Worm (Caenorhabditis elegans): Measurements from ENCODE around the gene ceh-30.

ceh-30 gene

DNA sequence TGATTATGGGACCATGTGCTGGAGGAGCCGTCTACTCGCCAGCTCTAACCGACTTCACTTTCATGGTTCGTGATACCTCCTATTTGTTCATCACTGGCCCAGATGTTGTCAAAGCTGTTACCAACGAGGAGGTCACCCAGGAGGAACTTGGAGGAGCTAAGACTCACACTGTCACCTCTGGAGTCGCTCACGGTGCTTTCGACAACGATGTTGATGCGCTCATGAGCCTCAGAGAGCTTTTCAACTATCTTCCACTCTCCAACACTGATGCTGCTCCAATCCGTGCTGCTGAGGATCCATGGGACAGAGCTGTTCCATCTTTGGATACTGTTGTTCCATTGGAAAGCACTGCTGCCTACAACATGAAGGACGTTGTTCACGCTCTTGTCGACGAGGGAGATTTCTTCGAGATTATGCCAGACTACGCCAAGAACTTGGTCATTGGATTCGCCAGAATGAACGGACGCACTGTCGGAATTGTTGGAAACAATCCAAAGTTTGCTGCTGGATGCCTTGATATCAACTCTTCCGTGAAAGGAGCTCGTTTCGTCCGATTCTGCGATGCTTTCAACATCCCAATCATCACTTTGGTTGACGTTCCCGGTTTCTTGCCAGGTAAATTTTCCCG lies 27.9 kb downstream of the ceh-30 start:
- no peak for TF ChIP-seq C38D4.7 (GFP tag; optimal IDR thresholded peaks at IDR 0.05)
- TF ChIP-seq madf-2 (tag; optimal IDR thresholded peaks at IDR 0.05): no peak
- TF ChIP-seq sox-4 (tag; optimal IDR thresholded peaks at IDR 0.05): no peak
- TF ChIP-seq ref-2 (tag; optimal IDR thresholded peaks at IDR 0.05): no peak
- no peak for TF ChIP-seq ceh-19 (GFP tag; optimal IDR thresholded peaks at IDR 0.05)
- TF ChIP-seq ttx-3 (tag; optimal IDR thresholded peaks at IDR 0.05): no peak
- TF ChIP-seq C08G9.2 (tag; optimal IDR thresholded peaks at IDR 0.05): no peak
- no peak for TF ChIP-seq ceh-31 (tag; optimal IDR thresholded peaks at IDR 0.05)
- TF ChIP-seq pqm-1 (tag; optimal IDR thresholded peaks at IDR 0.05): no peak
- no peak for TF ChIP-seq T23F11.4 (GFP tag; optimal IDR thresholded peaks at IDR 0.05)

DNA sequence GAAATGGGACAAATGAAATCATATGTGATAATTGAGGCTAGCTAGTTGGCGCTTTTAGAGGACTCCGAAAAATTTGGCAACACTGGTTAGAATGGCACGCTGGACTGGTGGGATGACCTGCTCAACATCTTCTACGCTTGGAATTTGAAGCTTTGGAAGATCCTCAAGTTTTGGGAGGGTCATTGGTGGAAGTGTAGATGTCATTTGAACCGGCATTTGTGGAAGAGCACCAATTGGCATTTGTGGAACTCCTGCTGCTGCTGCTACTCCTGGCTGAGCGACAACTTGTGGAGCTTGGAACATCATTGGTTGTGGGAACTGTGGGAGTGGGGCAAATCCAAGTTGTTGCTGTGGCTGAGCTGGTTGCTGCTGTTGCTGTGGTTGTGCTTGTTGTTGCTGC lies 29.1 kb downstream of the ceh-30 start:
- TF ChIP-seq F13H6.1 (tag; optimal IDR thresholded peaks at IDR 0.05): no peak
- TF ChIP-seq mec-3 (tag; optimal IDR thresholded peaks at IDR 0.05; ENCODE audit: borderline replicate concordance): no peak
- TF ChIP-seq dve-1 (tag; optimal IDR thresholded peaks at IDR 0.05): no peak
- TF ChIP-seq ceh-34 (tag; optimal IDR thresholded peaks at IDR 0.05): no peak
- TF ChIP-seq ets-4 (tag; optimal IDR thresholded peaks at IDR 0.05): no peak
- TF ChIP-seq che-1 (tag; optimal IDR thresholded peaks at IDR 0.05): no peak
- TF ChIP-seq ahr-1 (tag; optimal IDR thresholded peaks at IDR 0.05): no peak
- TF ChIP-seq ceh-48 (tag; optimal IDR thresholded peaks at IDR 0.05): no peak
- no peak for TF ChIP-seq ceh-24 (tag; optimal IDR thresholded peaks at IDR 0.05)
- TF ChIP-seq pag-3 (tag; optimal IDR thresholded peaks at IDR 0.05; ENCODE audit: borderline replicate concordance): no peak
- no peak for TF ChIP-seq nhr-232 (tag; optimal IDR thresholded peaks at IDR 0.05)
- TF ChIP-seq T23F11.4 (GFP tag; optimal IDR thresholded peaks at IDR 0.05): no peak

DNA sequence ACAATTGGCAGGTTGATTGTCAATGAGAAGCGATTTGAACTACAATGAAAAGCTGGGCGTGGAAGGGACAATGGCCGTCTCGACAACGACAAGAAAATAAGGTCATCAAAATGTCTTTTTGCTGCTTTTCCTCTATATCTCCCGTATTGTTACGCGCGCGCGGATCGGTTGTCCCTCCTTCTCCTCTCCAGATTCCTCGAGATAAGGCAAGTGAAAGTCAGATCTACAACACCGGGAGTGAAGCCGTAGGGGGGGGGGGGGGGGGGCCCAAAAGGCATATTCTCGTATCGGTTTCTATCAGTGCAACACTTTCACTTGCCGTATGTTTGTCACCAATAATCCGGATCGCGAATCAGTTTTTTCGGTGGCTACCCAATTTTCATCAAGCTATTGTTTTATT lies 30.9 kb downstream of the ceh-30 start, which contains the start of gene wrt-2:
wrt-2 (minus strand) TSS at position 46 of the 400 bp plus-strand sequence.
- TF ChIP-seq fkh-10 (GFP tag; optimal IDR thresholded peaks at IDR 0.05) (no peak), pag-3 (tag; optimal IDR thresholded peaks at IDR 0.05; ENCODE audit: borderline replicate concordance) (no peak), lim-6 (tag; optimal IDR thresholded peaks at IDR 0.05) (no peak), pha-2 (tag; optimal IDR thresholded peaks at IDR 0.05) (no peak), zip-5 (tag; optimal IDR thresholded peaks at IDR 0.05) (no peak), pqm-1 (tag; optimal IDR thresholded peaks at IDR 0.05) (no peak), dmd-4 (tag; optimal IDR thresholded peaks at IDR 0.05; ENCODE audit: borderline replicate concordance) (no peak), mec-3 (tag; optimal IDR thresholded peaks at IDR 0.05; ENCODE audit: borderline replicate concordance) (no peak), unc-42 (tag; optimal IDR thresholded peaks at IDR 0.05) (no peak)

DNA sequence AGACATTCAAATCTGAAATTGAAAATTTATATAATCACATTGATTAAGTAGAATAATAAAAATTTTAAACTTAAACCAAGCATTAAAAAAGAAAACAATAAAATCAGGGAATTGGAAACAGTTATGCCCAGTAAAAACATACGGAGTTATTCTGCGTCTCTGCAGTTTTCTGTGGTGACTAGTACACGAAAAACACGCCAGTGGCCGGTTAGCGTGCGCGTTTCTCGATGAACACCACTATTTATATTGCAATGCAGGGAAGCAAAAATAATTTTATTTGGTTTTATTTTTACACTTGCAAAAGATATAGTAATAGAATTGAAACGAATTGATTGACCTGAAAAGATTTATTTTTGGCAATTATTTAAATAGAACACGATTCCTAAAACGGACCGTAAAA lies 36.5 kb downstream of the ceh-30 start, which contains the start of gene sec-3:
sec-3 (minus strand) TSS at position 21 of the 400 bp plus-strand sequence.
- no peak for TF ChIP-seq ahr-1 (tag; optimal IDR thresholded peaks at IDR 0.05)
- TF ChIP-seq T23F11.4 (GFP tag; optimal IDR thresholded peaks at IDR 0.05): no peak
- TF ChIP-seq hlh-8 (tag; optimal IDR thresholded peaks at IDR 0.05): peak; percentile 46
- TF ChIP-seq ztf-16 (tag; optimal IDR thresholded peaks at IDR 0.05): peak; percentile 68
- no peak for TF ChIP-seq ceh-6 (GFP tag; optimal IDR thresholded peaks at IDR 0.05)
- peak; percentile 12 for TF ChIP-seq ceh-48 (tag; optimal IDR thresholded peaks at IDR 0.05)
- no peak for TF ChIP-seq nhr-232 (tag; optimal IDR thresholded peaks at IDR 0.05)
- no peak for TF ChIP-seq ceh-9 (tag; optimal IDR thresholded peaks at IDR 0.05)
- peak; percentile 51 for TF ChIP-seq lin-11 (tag; optimal IDR thresholded peaks at IDR 0.05)
- no peak for TF ChIP-seq odd-2 (tag; optimal IDR thresholded peaks at IDR 0.05)
- TF ChIP-seq ref-2 (tag; optimal IDR thresholded peaks at IDR 0.05): peak; percentile 65
- TF ChIP-seq che-1 (tag; optimal IDR thresholded peaks at IDR 0.05): peak; percentile 36
- peak; percentile 31 for TF ChIP-seq ceh-2 (tag; optimal IDR thresholded peaks at IDR 0.05)
- no peak for TF ChIP-seq pros-1 (tag; optimal IDR thresholded peaks at IDR 0.05)
- TF ChIP-seq pha-4 (tag; optimal IDR thresholded peaks at IDR 0.05): no peak
- no peak for TF ChIP-seq fkh-10 (GFP tag; optimal IDR thresholded peaks at IDR 0.05)
- peak; percentile 43 for TF ChIP-seq rnt-1 (tag; optimal IDR thresholded peaks at IDR 0.05)
- no peak for TF ChIP-seq hlh-15 (tag; optimal IDR thresholded peaks at IDR 0.05)
- TF ChIP-seq hlh-6 (tag; optimal IDR thresholded peaks at IDR 0.05): no peak
- TF ChIP-seq ceh-14 (tag; optimal IDR thresholded peaks at IDR 0.05): peak; percentile 53
- TF ChIP-seq ttx-3 (tag; optimal IDR thresholded peaks at IDR 0.05): no peak
- TF ChIP-seq ceh-34 (tag; optimal IDR thresholded peaks at IDR 0.05): peak; percentile 76
- no peak for TF ChIP-seq ceh-22 (tag; optimal IDR thresholded peaks at IDR 0.05)
- no peak for TF ChIP-seq pag-3 (tag; optimal IDR thresholded peaks at IDR 0.05; ENCODE audit: borderline replicate concordance)
- peak; percentile 64 for TF ChIP-seq unc-42 (tag; optimal IDR thresholded peaks at IDR 0.05)
- TF ChIP-seq tbx-2 (tag; optimal IDR thresholded peaks at IDR 0.05): peak; percentile 77
- TF ChIP-seq sdc-2 (tag; optimal IDR thresholded peaks at IDR 0.05): peak; percentile 77
- TF ChIP-seq C38D4.7 (GFP tag; optimal IDR thresholded peaks at IDR 0.05): peak; percentile 48
- TF ChIP-seq eyg-1 (tag; optimal IDR thresholded peaks at IDR 0.05): no peak
- peak; percentile 37 for TF ChIP-seq gmeb-2 (tag; optimal IDR thresholded peaks at IDR 0.05)

Measured in whole organism, late embryonic.